Worm (Caenorhabditis elegans): Measurements from ENCODE around the gene C16C8.12.

DNA sequence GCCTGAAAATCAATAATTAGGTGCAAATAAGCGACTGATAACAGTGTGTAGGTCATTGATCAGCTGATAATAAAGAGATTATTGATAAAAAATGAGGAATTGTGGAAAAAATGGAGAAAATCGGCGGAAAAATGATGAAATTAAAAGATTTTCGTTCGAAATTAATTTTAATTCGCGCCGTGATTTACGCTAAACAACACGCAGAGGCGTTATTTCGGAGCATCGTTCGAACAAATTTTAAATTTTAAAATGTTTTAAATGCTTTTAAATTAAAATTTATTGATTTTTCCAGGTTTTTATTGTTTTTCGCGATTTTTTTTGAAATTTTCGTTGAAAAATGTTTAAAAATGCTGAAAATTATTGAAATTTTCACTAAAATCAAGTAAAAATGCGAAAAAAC lies 46.9 kb downstream of the C16C8.12 start, which contains the start of gene Y49F6B.9:
- no peak for TF ChIP-seq unc-62 (GFP tag; optimal IDR thresholded peaks at IDR 0.05)
- TF ChIP-seq pha-4 (tag; optimal IDR thresholded peaks at IDR 0.05), result no peak
- no peak for TF ChIP-seq ces-1 (GFP tag; optimal IDR thresholded peaks at IDR 0.05)
- no peak for TF ChIP-seq ham-2 (GFP tag; optimal IDR thresholded peaks at IDR 0.05)
- TF ChIP-seq blmp-1 (tag; optimal IDR thresholded peaks at IDR 0.05), result no peak
- no peak for TF ChIP-seq mab-5 (tag; optimal IDR thresholded peaks at IDR 0.05)
- TF ChIP-seq lin-13 (tag; optimal IDR thresholded peaks at IDR 0.05), result no peak
- TF ChIP-seq zip-8 (tag; optimal IDR thresholded peaks at IDR 0.05), result no peak
- TF ChIP-seq flh-1 (GFP tag; optimal IDR thresholded peaks at IDR 0.05), result no peak
- TF ChIP-seq nhr-76 (tag; optimal IDR thresholded peaks at IDR 0.05), result no peak

Measured in whole organism, mixed stage, embryonic.